Worm (Caenorhabditis elegans) whole organism, L4 larva: ENCODE data around the gene txdc-17.

Experiments
- F37D6.2 ChIP-seq: sonication (generic microtip); optimal IDR thresholded peaks from 2 replicates; lab custom pipeline; 2016; ENCODE audit warnings: mild to moderate bottlenecking, missing genetic modification characterization, missing compliant biosample characterization
- F44E2.7 ChIP-seq: fragments of 200-800 bp; sonication (Bioruptor generic); IDR thresholded peaks from 2 replicates; pipeline ENCODE4 v2.1.2; 2022; ENCODE audit warnings: missing genetic modification characterization, missing compliant biosample characterization
- T20F7.1 ChIP-seq: fragments of 200-800 bp; sonication (Bioruptor generic); optimal IDR thresholded peaks from 2 replicates; lab custom pipeline; 2018; ENCODE audit warnings: mild to moderate bottlenecking, missing genetic modification characterization, missing compliant biosample characterization
- Y48G9A.11 ChIP-seq: fragments of 200-800 bp; sonication (Bioruptor generic); IDR thresholded peaks from 2 replicates; pipeline ENCODE4 v1.3.6; 2022; ENCODE audit warnings: missing genetic modification reagents, missing genetic modification characterization, missing compliant biosample characterization
- Y75B8A.6 ChIP-seq: fragments of 200-800 bp; sonication (Bioruptor generic); IDR thresholded peaks from 2 replicates; pipeline ENCODE4 v1.3.6; 2022; ENCODE audit warnings: missing genetic modification reagents, missing genetic modification characterization, missing compliant biosample characterization
- ZK337.2 ChIP-seq: fragments of 200-800 bp; sonication (Bioruptor generic); IDR thresholded peaks from 2 replicates; pipeline ENCODE4 v1.3.6; 2022; ENCODE audit warnings: missing genetic modification reagents, missing genetic modification characterization, missing compliant biosample characterization
- arid-1 ChIP-seq: fragments of 200-800 bp; sonication (Bioruptor generic); conservative IDR thresholded peaks from 2 replicates; pipeline ENCODE4 v1.3.6; 2022; ENCODE audit warnings: missing genetic modification reagents, missing genetic modification characterization, missing compliant biosample characterization
- attf-4 ChIP-seq: sonication (generic microtip); optimal IDR thresholded peaks from 3 replicates; lab custom pipeline; 2017; ENCODE audit warnings: missing biosample characterization, missing genetic modification characterization
- ceh-28 ChIP-seq: fragments of 150-350 bp; optimal IDR thresholded peaks from 2 replicates; lab custom pipeline; 2014; ENCODE audit warnings: missing biosample characterization, missing genetic modification reagents, missing genetic modification characterization
- ceh-32 ChIP-seq: sonication (generic microtip); optimal IDR thresholded peaks from 2 replicates; lab custom pipeline; 2016; ENCODE audit warnings: mild to moderate bottlenecking, missing genetic modification characterization, missing compliant biosample characterization; ENCODE audit not compliant: poor library complexity
- ceh-82 ChIP-seq: sonication (generic microtip); optimal IDR thresholded peaks from 2 replicates; lab custom pipeline; 2017; ENCODE audit warnings: missing biosample characterization, missing genetic modification characterization
- daf-16 ChIP-seq, 3 experiments: sonication (generic microtip); optimal IDR thresholded peaks; 2 replicates each; lab custom pipeline; 2016 to 2017; ENCODE audit warnings: missing genetic modification characterization in 3 of 3, missing genetic modification reagents in 3 of 3, mild to moderate bottlenecking in 2 of 3, missing compliant biosample characterization in 2 of 3, missing biosample characterization in 1 of 3, moderate library complexity in 1 of 3
- daf-19 ChIP-seq: fragments of 200-800 bp; sonication (Bioruptor generic); conservative IDR thresholded peaks from 2 replicates; pipeline ENCODE4 v1.3.6; 2022; ENCODE audit warnings: missing genetic modification characterization, missing compliant biosample characterization
- dmd-8 ChIP-seq: fragments of 200-800 bp; sonication (Bioruptor generic); IDR thresholded peaks from 2 replicates; pipeline ENCODE4 v1.3.6; 2022; ENCODE audit warnings: missing genetic modification characterization, missing compliant biosample characterization
- dpl-1 ChIP-seq: fragments of 150-350 bp; optimal IDR thresholded peaks from 2 replicates; lab custom pipeline; 2014; ENCODE audit warnings: missing biosample characterization, missing genetic modification reagents, missing genetic modification characterization
- dve-1 ChIP-seq: sonication (generic microtip); optimal IDR thresholded peaks from 2 replicates; lab custom pipeline; 2017; ENCODE audit warnings: antibody characterized with exemption, mild to moderate bottlenecking, missing genetic modification characterization, missing compliant biosample characterization; ENCODE audit not compliant: insufficient read depth
- fkh-10 ChIP-seq: fragments of 150-350 bp; optimal IDR thresholded peaks from 2 replicates; lab custom pipeline; 2014; ENCODE audit warnings: missing biosample characterization, missing genetic modification reagents, missing genetic modification characterization
- fos-1 ChIP-seq: fragments of 150-350 bp; optimal IDR thresholded peaks from 2 replicates; lab custom pipeline; 2014; ENCODE audit warnings: missing biosample characterization, missing genetic modification characterization
- gei-8 ChIP-seq: fragments of 200-800 bp; sonication (Bioruptor generic); optimal IDR thresholded peaks from 2 replicates; lab custom pipeline; 2018; ENCODE audit warnings: mild to moderate bottlenecking, missing genetic modification characterization, missing compliant biosample characterization
- hlh-11 ChIP-seq: fragments of 200-800 bp; sonication (Bioruptor generic); optimal IDR thresholded peaks from 2 replicates; lab custom pipeline; 2018; ENCODE audit warnings: mild to moderate bottlenecking, missing genetic modification characterization, missing compliant biosample characterization
- hlh-30 ChIP-seq: sonication (generic microtip); optimal IDR thresholded peaks from 2 replicates; lab custom pipeline; 2017; ENCODE audit warnings: antibody characterized with exemption, mild to moderate bottlenecking, missing genetic modification characterization, missing compliant biosample characterization; ENCODE audit not compliant: insufficient read depth
- hmg-1.1 ChIP-seq: fragments of 200-800 bp; sonication (Bioruptor generic); IDR thresholded peaks from 2 replicates; pipeline ENCODE4 v1.3.6; 2022; ENCODE audit warnings: missing genetic modification reagents, missing genetic modification characterization, missing compliant biosample characterization
- lin-13 ChIP-seq: fragments of 150-350 bp; optimal IDR thresholded peaks from 2 replicates; lab custom pipeline; 2014; ENCODE audit warnings: missing biosample characterization, missing genetic modification reagents, missing genetic modification characterization
- lin-15B ChIP-seq: fragments of 150-350 bp; sonication (generic microtip); optimal IDR thresholded peaks from 3 replicates; lab custom pipeline; 2014; ENCODE audit warnings: missing biosample characterization, missing genetic modification characterization
- lin-29 ChIP-seq: fragments of 200-800 bp; sonication (Bioruptor generic); IDR thresholded peaks from 2 replicates; pipeline ENCODE4 v1.3.6; 2022; ENCODE audit warnings: missing genetic modification reagents, missing genetic modification characterization, missing compliant biosample characterization
- lin-38 ChIP-seq: fragments of 200-800 bp; sonication (Bioruptor generic); IDR thresholded peaks from 2 replicates; pipeline ENCODE4 v1.3.6; 2022; ENCODE audit warnings: missing genetic modification reagents, missing genetic modification characterization, missing compliant biosample characterization
- lsy-2 ChIP-seq, 2 experiments: fragments of 150-350 bp in 1 of 2; sonication (generic microtip) in 1 of 2; optimal IDR thresholded peaks; 2 replicates each; lab custom pipeline; 2014 to 2017; ENCODE audit warnings: missing biosample characterization in 2 of 2, missing genetic modification characterization in 2 of 2
- madf-5 ChIP-seq, 2 experiments: fragments of 200-800 bp; sonication (Bioruptor generic); IDR thresholded peaks; 2 replicates each; pipeline ENCODE4 v1.3.6; 2022; ENCODE audit warnings: missing compliant biosample characterization in 2 of 2, missing genetic modification characterization in 2 of 2
- mdl-1 ChIP-seq, 2 experiments: fragments of 150-350 bp in 1 of 2; sonication (generic microtip) in 1 of 2; optimal IDR thresholded peaks; 2 replicates each; lab custom pipeline; 2014 to 2017; ENCODE audit warnings: missing biosample characterization in 2 of 2, missing genetic modification characterization in 2 of 2
- mep-1 ChIP-seq: fragments of 150-350 bp; sonication (generic microtip); optimal IDR thresholded peaks from 3 replicates; lab custom pipeline; 2014; ENCODE audit warnings: missing biosample characterization, missing genetic modification characterization
- mes-2 ChIP-seq: sonication (generic microtip); optimal IDR thresholded peaks from 2 replicates; lab custom pipeline; 2016; ENCODE audit warnings: missing genotype, mild to moderate bottlenecking, missing genetic modification characterization, missing compliant biosample characterization; ENCODE audit not compliant: poor library complexity, severe bottlenecking
- mxl-2 ChIP-seq: fragments of 200-800 bp; sonication (Bioruptor generic); conservative IDR thresholded peaks from 2 replicates; pipeline ENCODE4 v1.3.6; 2022; ENCODE audit warnings: missing genetic modification reagents, missing genetic modification characterization, missing compliant biosample characterization
- mxl-3 ChIP-seq: fragments of 200-800 bp; sonication (Bioruptor generic); optimal IDR thresholded peaks from 2 replicates; lab custom pipeline; 2018; ENCODE audit warnings: mild to moderate bottlenecking, missing genetic modification characterization, missing compliant biosample characterization
- nhr-102 ChIP-seq: sonication (generic microtip); optimal IDR thresholded peaks from 2 replicates; lab custom pipeline; 2016; ENCODE audit warnings: mild to moderate bottlenecking, missing genetic modification characterization, moderate library complexity, missing compliant biosample characterization
- nhr-11 ChIP-seq: fragments of 150-350 bp; optimal IDR thresholded peaks from 2 replicates; lab custom pipeline; 2014; ENCODE audit warnings: missing biosample characterization, missing genetic modification characterization
- nhr-111 ChIP-seq: fragments of 200-800 bp; sonication (Bioruptor generic); optimal IDR thresholded peaks from 2 replicates; lab custom pipeline; 2018; ENCODE audit warnings: mild to moderate bottlenecking, missing genetic modification characterization, missing compliant biosample characterization
- nhr-41 ChIP-seq: fragments of 200-800 bp; sonication (Bioruptor generic); IDR thresholded peaks from 2 replicates; pipeline ENCODE4 v1.3.6; 2022; ENCODE audit warnings: missing genetic modification reagents, missing genetic modification characterization, missing compliant biosample characterization
- nhr-6 ChIP-seq: fragments of 150-350 bp; optimal IDR thresholded peaks from 2 replicates; lab custom pipeline; 2014; ENCODE audit warnings: missing biosample characterization, missing genetic modification characterization
- pha-4 ChIP-seq, 2 experiments: fragments of 150-350 bp in 1 of 2; fragments of 200-800 bp in 1 of 2; sonication (Bioruptor generic) in 1 of 2; IDR thresholded peaks in 1 of 2; optimal IDR thresholded peaks in 1 of 2; 2 replicates each; pipeline versions ENCODE4 v1.3.6 to Lab custom; 2014 to 2022; ENCODE audit warnings: missing genetic modification characterization in 2 of 2, missing genetic modification reagents in 2 of 2, missing biosample characterization in 1 of 2, missing compliant biosample characterization in 1 of 2
- pqm-1 ChIP-seq: sonication (generic microtip); optimal IDR thresholded peaks from 2 replicates; lab custom pipeline; 2017; ENCODE audit warnings: missing biosample characterization, missing genetic modification characterization
- rbr-2 ChIP-seq: sonication (generic microtip); optimal IDR thresholded peaks from 2 replicates; lab custom pipeline; 2016; ENCODE audit warnings: missing genotype, missing genetic modification characterization, missing compliant biosample characterization
- sdz-12 ChIP-seq: fragments of 200-800 bp; sonication (Bioruptor generic); optimal IDR thresholded peaks from 2 replicates; lab custom pipeline; 2018; ENCODE audit warnings: mild to moderate bottlenecking, missing genetic modification characterization, missing compliant biosample characterization
- skn-1 ChIP-seq: fragments of 150-350 bp; optimal IDR thresholded peaks from 2 replicates; lab custom pipeline; 2014; ENCODE audit warnings: missing biosample characterization, missing genetic modification characterization
- snpc-1.2 ChIP-seq: fragments of 200-800 bp; sonication (Bioruptor generic); IDR thresholded peaks from 2 replicates; pipeline ENCODE4 v1.3.6; 2022; ENCODE audit warnings: missing genetic modification reagents, missing genetic modification characterization, missing compliant biosample characterization
- spr-3 ChIP-seq: fragments of 200-800 bp; sonication (Bioruptor generic); optimal IDR thresholded peaks from 2 replicates; lab custom pipeline; 2018; ENCODE audit warnings: mild to moderate bottlenecking, missing genetic modification characterization, missing compliant biosample characterization
- unc-62 ChIP-seq, 3 experiments: fragments of 150-350 bp in 1 of 3; sonication (generic microtip); optimal IDR thresholded peaks in 2 of 3; peaks in 1 of 3; 1 replicate in 1 of 3; 2 replicates in 2 of 3; lab custom pipeline; 2014 to 2017; ENCODE audit warnings: missing biosample characterization in 3 of 3, missing genetic modification characterization in 3 of 3, missing genetic modification reagents in 3 of 3, missing genotype in 1 of 3
- zfp-2 ChIP-seq: sonication (generic microtip); optimal IDR thresholded peaks from 2 replicates; lab custom pipeline; 2016; ENCODE audit warnings: mild to moderate bottlenecking, missing genetic modification characterization, missing compliant biosample characterization
- zip-11 ChIP-seq: fragments of 200-800 bp; sonication (Bioruptor generic); IDR thresholded peaks from 2 replicates; pipeline ENCODE4 v1.3.6; 2022; ENCODE audit warnings: missing genetic modification characterization, missing compliant biosample characterization

The txdc-17 gene

DNA sequence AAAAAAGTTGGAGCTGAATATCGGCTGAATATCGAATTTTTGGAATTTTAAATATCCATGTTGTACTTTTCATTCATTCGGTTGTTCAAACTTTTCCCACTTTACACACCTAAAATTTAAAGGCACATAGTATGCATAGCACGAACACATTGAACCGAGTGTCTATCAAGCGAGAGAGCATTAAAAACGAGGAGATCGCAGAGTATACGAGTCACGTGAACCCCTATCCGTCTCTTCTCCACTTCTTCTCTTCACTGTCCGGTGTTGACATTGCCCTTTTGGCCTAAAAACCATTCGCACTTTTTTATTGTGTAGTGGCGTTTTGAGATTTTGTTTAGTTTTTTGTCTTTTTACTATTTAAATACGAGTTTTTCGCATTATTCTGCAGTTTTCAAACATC, 30.0 kb upstream of the txdc-17 start (continued):
- TF ChIP-seq pha-4 (GFP tag; IDR thresholded peaks at IDR 0.05; lab: Robert Waterston, UW) (no peak), pha-4 (tag; optimal IDR thresholded peaks at IDR 0.05; lab: Kevin White, UChicago) (peak; percentile 82), ceh-82 (tag; lab: Kevin White, UChicago) (no peak), lin-29 (GFP tag; lab: Robert Waterston, UW) (no peak), dpl-1 (GFP tag; lab: Kevin White, UChicago) (peak; percentile 55), mep-1 (tag; lab: Kevin White, UChicago) (peak; percentile 69), Y75B8A.6 (GFP tag; lab: Robert Waterston, UW) (no peak), fkh-10 (GFP tag; lab: Kevin White, UChicago) (no peak), mxl-2 (GFP tag; lab: Robert Waterston, UW) (no peak), zfp-2 (tag; lab: Kevin White, UChicago) (no peak), daf-16 (GFP tag; optimal IDR thresholded peaks at IDR 0.05; lab: Kevin White, UChicago) (no peak), daf-16 (tag; optimal IDR thresholded peaks at IDR 0.05; lab: Kevin White, UChicago) (peak; percentile 4), ceh-28 (tag; lab: Kevin White, UChicago) (no peak), pqm-1 (tag; lab: Kevin White, UChicago) (peak; percentile 58), ZK337.2 (GFP tag; lab: Robert Waterston, UW) (no peak), arid-1 (GFP tag; lab: Robert Waterston, UW) (no peak), hlh-11 (peak; percentile 61), nhr-102 (tag; lab: Kevin White, UChicago) (no peak), nhr-41 (GFP tag; lab: Robert Waterston, UW) (no peak), lin-13 (GFP tag; lab: Kevin White, UChicago) (no peak), lin-38 (GFP tag; lab: Robert Waterston, UW) (peak; percentile 54), daf-19 (GFP tag; lab: Robert Waterston, UW) (no peak), madf-5 (GFP tag; IDR thresholded peaks at IDR 0.05; lab: Robert Waterston, UW) (no peak), ceh-32 (tag; lab: Kevin White, UChicago) (no peak), mdl-1 (tag; optimal IDR thresholded peaks at IDR 0.05; lab: Kevin White, UChicago) (peak in 1 of 2 experiments; percentile 58), skn-1 (tag; lab: Kevin White, UChicago) (no peak), dmd-8 (no peak), hlh-30 (tag; lab: Kevin White, UChicago) (peak; percentile 92), mxl-3 (no peak), T20F7.1 (GFP tag; lab: Kevin White, UChicago) (no peak), Y48G9A.11 (GFP tag; lab: Robert Waterston, UW) (no peak), snpc-1.2 (GFP tag; lab: Robert Waterston, UW) (no peak), gei-8 (GFP tag; lab: Kevin White, UChicago) (no peak), fos-1 (tag; lab: Kevin White, UChicago) (no peak), zip-11 (GFP tag; lab: Robert Waterston, UW) (no peak), nhr-11 (tag; lab: Kevin White, UChicago) (no peak), F44E2.7 (GFP tag; lab: Robert Waterston, UW) (no peak), F37D6.2 (tag; lab: Kevin White, UChicago) (no peak), sdz-12 (GFP tag; lab: Kevin White, UChicago) (no peak), attf-4 (tag; lab: Kevin White, UChicago) (no peak), lin-15B (no peak)

DNA sequence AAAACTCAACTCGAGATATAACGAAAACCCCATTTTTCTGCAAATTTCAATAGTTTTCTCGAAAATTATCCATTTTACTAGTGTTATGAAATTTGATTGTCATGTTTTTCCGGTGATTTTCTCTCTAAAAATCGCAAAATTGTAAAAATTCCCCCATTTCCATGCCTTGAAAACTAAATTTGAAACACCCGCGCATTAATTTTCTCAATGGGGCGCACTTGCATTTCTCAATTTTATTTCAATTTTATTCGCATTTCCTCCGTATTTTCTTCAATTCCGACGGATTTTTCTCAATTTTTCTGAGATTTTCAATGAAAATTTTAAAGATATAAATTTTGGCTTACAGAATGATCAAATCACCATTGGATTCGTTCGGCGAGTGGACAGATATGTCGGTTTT, 29.4 kb upstream of the txdc-17 start, which contains the start of gene Y71H2AM.3:
Gene Y71H2AM.3, plus strand, starts transcription at position 347 of the 400 bp plus-strand sequence.
- TF ChIP-seq spr-3 (GFP tag; lab: Kevin White, UChicago), result no peak
- peak; percentile 95 for TF ChIP-seq lin-38 (GFP tag; lab: Robert Waterston, UW)
- peak in 1 of 2 experiments; percentile 71 for TF ChIP-seq lsy-2 (tag; optimal IDR thresholded peaks at IDR 0.05; lab: Kevin White, UChicago)
- peak; percentile 14 for TF ChIP-seq rbr-2
- 0 out of 2 replicates have a peak, but pooled peaks have one; percentile 21 for TF ChIP-seq hmg-1.1 (GFP tag; lab: Robert Waterston, UW)
- peak in 1 of 2 experiments; percentile 45 for TF ChIP-seq unc-62 (GFP tag; optimal IDR thresholded peaks at IDR 0.05 in 1 of 2; lab: Kevin White, UChicago)
- TF ChIP-seq unc-62 (tag; optimal IDR thresholded peaks at IDR 0.05; lab: Kevin White, UChicago), result no peak
- TF ChIP-seq dve-1, result peak; percentile 42
- TF ChIP-seq dpl-1 (GFP tag; lab: Kevin White, UChicago), result peak; percentile 89
- TF ChIP-seq hlh-30 (tag; lab: Kevin White, UChicago), result peak; percentile 26
- peak; percentile 40 for TF ChIP-seq mes-2
- no peak for TF ChIP-seq nhr-111 (GFP tag; lab: Kevin White, UChicago)
- peak; percentile 8 for TF ChIP-seq nhr-6
- no peak for TF ChIP-seq lin-29 (GFP tag; lab: Robert Waterston, UW)
